Fruit fly (Drosophila melanogaster) whole organism, embryonic: ENCODE data around the gene CG12661.

ENCODE experiments used
- Aef1 ChIP-seq: fragments of 200-800 bp; sonication (Bioruptor generic); IDR thresholded peaks from 3 replicates; pipeline ENCODE4 v1.3.6; 2022; ENCODE audit warnings: missing biosample characterization, missing genetic modification characterization
- Antp ChIP-seq: fragments of 200-800 bp; sonication (Bioruptor generic); optimal IDR thresholded peaks from 3 replicates; lab custom pipeline; 2016; ENCODE audit warnings: missing biosample characterization, missing genetic modification characterization
- CG10209 ChIP-seq: fragments of 200-800 bp; sonication (Bioruptor generic); optimal IDR thresholded peaks from 3 replicates; lab custom pipeline; 2017; ENCODE audit warnings: missing biosample characterization, mild to moderate bottlenecking, missing genetic modification characterization, missing genetic modification reagents
- CG14014 ChIP-seq: fragments of 200-800 bp; sonication (Bioruptor generic); IDR thresholded peaks from 2 replicates; pipeline ENCODE4 v1.3.6; 2022; ENCODE audit warnings: missing biosample characterization, missing genetic modification characterization
- CG14441 ChIP-seq: fragments of 200-800 bp; sonication (Bioruptor generic); IDR thresholded peaks from 2 replicates; pipeline ENCODE4 v1.3.6; 2022; ENCODE audit warnings: missing biosample characterization, missing genetic modification characterization
- CG15073 ChIP-seq: fragments of 200-800 bp; sonication (Bioruptor generic); optimal IDR thresholded peaks from 2 replicates; lab custom pipeline; 2016; ENCODE audit warnings: missing biosample characterization, missing genetic modification characterization
- CG16815 ChIP-seq: fragments of 200-800 bp; sonication (Bioruptor generic); optimal IDR thresholded peaks from 3 replicates; lab custom pipeline; 2017; ENCODE audit warnings: missing biosample characterization, mild to moderate bottlenecking, missing genetic modification characterization
- CG18599 ChIP-seq: fragments of 200-800 bp; sonication (Bioruptor generic); optimal IDR thresholded peaks from 3 replicates; lab custom pipeline; 2017; ENCODE audit warnings: missing biosample characterization, missing genetic modification characterization, mild to moderate bottlenecking, moderate library complexity, missing genetic modification reagents
- CG2202 ChIP-seq: fragments of 200-800 bp; sonication (Bioruptor generic); optimal IDR thresholded peaks from 2 replicates; lab custom pipeline; 2018; ENCODE audit warnings: missing biosample characterization, mild to moderate bottlenecking, missing genetic modification characterization
- CG2889 ChIP-seq: fragments of 200-800 bp; sonication (Bioruptor generic); IDR thresholded peaks from 3 replicates; pipeline ENCODE4 v1.3.6; 2022; ENCODE audit warnings: missing biosample characterization, missing genetic modification characterization
- CG31224 ChIP-seq: fragments of 200-800 bp; sonication (Bioruptor generic); IDR thresholded peaks from 2 replicates; pipeline ENCODE4 v1.3.6; 2022; ENCODE audit warnings: missing biosample characterization, missing genetic modification characterization
- CG32772 ChIP-seq: fragments of 200-800 bp; sonication (Bioruptor generic); IDR thresholded peaks from 2 replicates; pipeline ENCODE4 v1.3.6; 2022; ENCODE audit warnings: missing biosample characterization, missing genetic modification characterization
- CG4360 ChIP-seq: fragments of 200-800 bp; sonication (Bioruptor generic); IDR thresholded peaks from 2 replicates; pipeline ENCODE4 v1.3.6; 2022; ENCODE audit warnings: missing biosample characterization, missing genetic modification characterization
- CG43689 ChIP-seq: fragments of 200-800 bp; sonication (Bioruptor generic); IDR thresholded peaks from 2 replicates; pipeline ENCODE4 v1.3.6; 2022; ENCODE audit warnings: missing biosample characterization, missing genetic modification characterization
- CG4707 ChIP-seq: fragments of 200-800 bp; sonication (Bioruptor generic); optimal IDR thresholded peaks from 2 replicates; lab custom pipeline; 2018; ENCODE audit warnings: missing biosample characterization, mild to moderate bottlenecking, missing genetic modification characterization, moderate library complexity
- CG5180 ChIP-seq: fragments of 200-800 bp; sonication (Bioruptor generic); optimal IDR thresholded peaks from 3 replicates; lab custom pipeline; 2017; ENCODE audit warnings: missing biosample characterization, missing genetic modification characterization, mild to moderate bottlenecking, moderate library complexity, missing genetic modification reagents
- CG5953 ChIP-seq: fragments of 200-800 bp; sonication (Bioruptor generic); IDR thresholded peaks from 2 replicates; pipeline ENCODE4 v1.3.6; 2022; ENCODE audit warnings: missing biosample characterization, missing genetic modification characterization
- CG6272 ChIP-seq: fragments of 200-800 bp; sonication (Bioruptor generic); IDR thresholded peaks from 2 replicates; pipeline ENCODE4 v1.3.6; 2022; ENCODE audit warnings: missing biosample characterization, missing genetic modification characterization
- CG8290 ChIP-seq, 3 experiments: fragments of 200-800 bp; sonication (Bioruptor generic); optimal IDR thresholded peaks; 2 replicates each; lab custom pipeline; 2016 to 2019; ENCODE audit warnings: missing biosample characterization in 3 of 3, missing genetic modification characterization in 3 of 3, mild to moderate bottlenecking in 2 of 3, moderate library complexity in 1 of 3
- CG8944 ChIP-seq: fragments of 200-800 bp; sonication (Bioruptor generic); optimal IDR thresholded peaks from 3 replicates; lab custom pipeline; 2016; ENCODE audit warnings: missing biosample characterization, missing genetic modification characterization
- CG9932 ChIP-seq: fragments of 200-800 bp; sonication (Bioruptor generic); IDR thresholded peaks from 2 replicates; pipeline ENCODE4 v1.3.6; 2022; ENCODE audit warnings: missing biosample characterization, missing genetic modification characterization
- Dip2 ChIP-seq: fragments of 200-800 bp; sonication (Bioruptor generic); IDR thresholded peaks from 2 replicates; pipeline ENCODE4 v1.3.6; 2022; ENCODE audit warnings: missing biosample characterization, missing genetic modification characterization
- Hr78 ChIP-seq, 2 experiments: fragments of 200-800 bp in 1 of 2; fragments of >200 bp in 1 of 2; sonication (Bioruptor generic) in 1 of 2; optimal IDR thresholded peaks; 2 replicates each; lab custom pipeline; 2017 to 2019; ENCODE audit warnings: missing biosample characterization in 2 of 2, missing genetic modification characterization in 2 of 2, mild to moderate bottlenecking in 1 of 2, moderate library complexity in 1 of 2
- MTF-1 ChIP-seq: fragments of 200-800 bp; sonication (Bioruptor generic); optimal IDR thresholded peaks from 2 replicates; lab custom pipeline; 2018; ENCODE audit warnings: missing biosample characterization, mild to moderate bottlenecking, missing genetic modification characterization, borderline replicate concordance
- Med ChIP-seq: fragments of 200-800 bp; sonication (Bioruptor generic); peaks from one replicate; lab custom pipeline; 2016; ENCODE audit warnings: missing biosample characterization, missing genetic modification characterization, mild to moderate bottlenecking, inconsistent platforms, moderate library complexity
- Meics ChIP-seq: fragments of 200-800 bp; sonication (Bioruptor generic); optimal IDR thresholded peaks from 2 replicates; lab custom pipeline; 2017; ENCODE audit warnings: missing biosample characterization, mild to moderate bottlenecking, missing genetic modification characterization
- NFAT ChIP-seq: fragments of 200-800 bp; sonication (Bioruptor generic); IDR thresholded peaks from 2 replicates; pipeline ENCODE4 v1.3.6; 2022; ENCODE audit warnings: missing biosample characterization, missing genetic modification characterization
- NK7.1 ChIP-seq: fragments of 200-800 bp; sonication (Bioruptor generic); optimal IDR thresholded peaks from 3 replicates; lab custom pipeline; 2016; ENCODE audit warnings: missing biosample characterization, missing genetic modification characterization
- Nf-YB ChIP-seq: fragments of 200-800 bp; sonication (Bioruptor generic); optimal IDR thresholded peaks from 3 replicates; lab custom pipeline; 2019; ENCODE audit warnings: missing biosample characterization, mild to moderate bottlenecking, missing genetic modification characterization, moderate library complexity
- Opbp ChIP-seq: fragments of 200-800 bp; sonication (Bioruptor generic); IDR thresholded peaks from 3 replicates; pipeline ENCODE4 v1.3.6; 2022; ENCODE audit warnings: missing biosample characterization, missing genetic modification characterization; ENCODE audit not compliant: partially characterized antibody
- Optix ChIP-seq: fragments of 200-800 bp; sonication (Bioruptor generic); IDR thresholded peaks from 3 replicates; pipeline ENCODE4 v1.3.6; 2022; ENCODE audit warnings: missing biosample characterization, missing genetic modification characterization
- Ptx1 ChIP-seq: fragments of 200-800 bp; sonication (Bioruptor generic); IDR thresholded peaks from 2 replicates; pipeline ENCODE4 v1.3.6; 2022; ENCODE audit warnings: missing biosample characterization, missing genetic modification characterization
- Rfx ChIP-seq: fragments of 200-800 bp; sonication (Bioruptor generic); IDR thresholded peaks from 2 replicates; pipeline ENCODE4 v1.3.6; 2022; ENCODE audit warnings: missing biosample characterization, missing genetic modification characterization
- Vsx1 ChIP-seq: fragments of 200-800 bp; sonication (Bioruptor generic); optimal IDR thresholded peaks from 2 replicates; lab custom pipeline; 2017; ENCODE audit warnings: missing biosample characterization, mild to moderate bottlenecking, missing genetic modification characterization, missing genetic modification reagents
- Xrp1 ChIP-seq: fragments of 200-800 bp; sonication (Bioruptor generic); IDR thresholded peaks from 2 replicates; pipeline ENCODE4 v1.3.6; 2022; ENCODE audit warnings: missing biosample characterization, missing genetic modification characterization
- corto ChIP-seq: fragments of 200-800 bp; sonication (Bioruptor generic); optimal IDR thresholded peaks from 2 replicates; lab custom pipeline; 2016; ENCODE audit warnings: missing biosample characterization, mild to moderate bottlenecking, missing genetic modification characterization, moderate library complexity
- crol ChIP-seq: fragments of 200-800 bp; sonication (Bioruptor generic); IDR thresholded peaks from 2 replicates; pipeline ENCODE4 v1.3.6; 2022; ENCODE audit warnings: missing biosample characterization, missing genetic modification characterization
- esg ChIP-seq: fragments of 200-800 bp; sonication (Bioruptor generic); conservative IDR thresholded peaks from 2 replicates; pipeline ENCODE4 v1.3.6; 2022; ENCODE audit warnings: missing biosample characterization, missing genetic modification characterization
- fd96Cb ChIP-seq: fragments of 200-800 bp; sonication (Bioruptor generic); optimal IDR thresholded peaks from 2 replicates; lab custom pipeline; 2018; ENCODE audit warnings: missing biosample characterization, mild to moderate bottlenecking, missing genetic modification characterization, moderate library complexity
- ftz-f1 ChIP-seq: fragments of 200-800 bp; sonication (Bioruptor generic); optimal IDR thresholded peaks from 2 replicates; lab custom pipeline; 2016; ENCODE audit warnings: missing biosample characterization, missing genetic modification characterization
- gro ChIP-seq: fragments of 200-800 bp; sonication (Bioruptor generic); optimal IDR thresholded peaks from 2 replicates; lab custom pipeline; 2016; ENCODE audit warnings: missing biosample characterization, missing genetic modification characterization
- lab ChIP-seq: fragments of 200-800 bp; sonication (Bioruptor generic); optimal IDR thresholded peaks from 3 replicates; lab custom pipeline; 2017; ENCODE audit warnings: missing biosample characterization, missing genetic modification characterization, mild to moderate bottlenecking, moderate library complexity, missing genetic modification reagents
- lilli ChIP-seq: fragments of 200-800 bp; sonication (Bioruptor generic); optimal IDR thresholded peaks from 3 replicates; lab custom pipeline; 2016; ENCODE audit warnings: missing biosample characterization, missing genetic modification characterization
- luna ChIP-seq: fragments of 200-800 bp; sonication (Bioruptor generic); optimal IDR thresholded peaks from 2 replicates; lab custom pipeline; 2016; ENCODE audit warnings: missing biosample characterization, missing genetic modification characterization
- pan ChIP-seq, 4 experiments: fragments of >200 bp in 3 of 4; fragments of 200-800 bp in 1 of 4; sonication (Bioruptor generic) in 1 of 4; optimal IDR thresholded peaks in 3 of 4; IDR thresholded peaks in 1 of 4; 2 replicates each; pipeline versions ENCODE4 v1.3.6 to Lab custom; 2017 to 2022; ENCODE audit warnings: missing biosample characterization in 2 of 4, missing genetic modification characterization in 2 of 4, mixed read lengths in 1 of 4
- pnt ChIP-seq: fragments of 200-800 bp; sonication (Bioruptor generic); optimal IDR thresholded peaks from 3 replicates; lab custom pipeline; 2016; ENCODE audit warnings: missing biosample characterization, missing genetic modification characterization
- rib ChIP-seq: fragments of 200-800 bp; sonication (Bioruptor generic); IDR thresholded peaks from 2 replicates; pipeline ENCODE4 v1.3.6; 2022; ENCODE audit warnings: missing biosample characterization, missing genetic modification characterization
- slbo ChIP-seq: fragments of 200-800 bp; sonication (Bioruptor generic); IDR thresholded peaks from 2 replicates; pipeline ENCODE4 v1.3.6; 2022; ENCODE audit warnings: missing biosample characterization, missing genetic modification characterization
- z ChIP-seq: fragments of 200-800 bp; sonication (Bioruptor generic); IDR thresholded peaks from 3 replicates; pipeline ENCODE4 v1.3.6; 2022; ENCODE audit warnings: missing biosample characterization, missing genetic modification characterization
- zfh1 ChIP-seq: fragments of 200-800 bp; sonication (Bioruptor generic); IDR thresholded peaks from 3 replicates; pipeline ENCODE4 v1.3.6; 2022; ENCODE audit warnings: missing biosample characterization, missing genetic modification characterization

The CG12661 gene

dm6 chrX:8883954-8884353 is 39.5 kb downstream of the CG12661 start:
- TF ChIP-seq lab (GFP tag; lab: Kevin White, UChicago): peak; percentile 40
- TF ChIP-seq CG6272 (GFP tag; lab: Robert Waterston, UW): no peak
- peak; percentile 24 for TF ChIP-seq CG10209 (GFP tag; lab: Kevin White, UChicago)
- no peak for TF ChIP-seq ftz-f1 (GFP tag; lab: Kevin White, UChicago)
- TF ChIP-seq CG15073 (GFP tag; lab: Kevin White, UChicago): no peak
- no peak for TF ChIP-seq CG5180
- TF ChIP-seq Med (GFP tag; lab: Kevin White, UChicago): peak; percentile 81
- TF ChIP-seq CG14441 (GFP tag; lab: Robert Waterston, UW): peak; percentile 39
- TF ChIP-seq lilli (GFP tag; lab: Kevin White, UChicago): no peak
- no peak for TF ChIP-seq pnt (GFP tag; lab: Kevin White, UChicago)
- no peak for TF ChIP-seq z (GFP tag; lab: Robert Waterston, UW)
- no peak for TF ChIP-seq rib (GFP tag; lab: Robert Waterston, UW)
- TF ChIP-seq CG43689 (GFP tag; lab: Robert Waterston, UW): no peak
- TF ChIP-seq Meics: peak; percentile 7
- TF ChIP-seq Xrp1 (GFP tag; lab: Robert Waterston, UW): 0 out of 2 replicates have a peak, but pooled peaks have one; percentile 11
- TF ChIP-seq CG31224: 0 out of 2 replicates have a peak, but pooled peaks have one; percentile 12
- peak; percentile 48; the same call in 1 of the 2 replicates for TF ChIP-seq CG14014
- no peak for TF ChIP-seq MTF-1 (GFP tag; lab: Kevin White, UChicago)
- no peak for TF ChIP-seq fd96Cb (tag; lab: Kevin White, UChicago)
- no peak for TF ChIP-seq Hr78 (GFP tag; optimal IDR thresholded peaks at IDR 0.05; lab: Kevin White, UChicago)
- TF ChIP-seq Nf-YB (GFP tag; lab: Kevin White, UChicago): no peak
- peak; percentile 16 for TF ChIP-seq gro (GFP tag; lab: Kevin White, UChicago)
- peak; percentile 4 for TF ChIP-seq Antp (GFP tag; lab: Kevin White, UChicago)
- peak; percentile 28 for TF ChIP-seq CG18599 (GFP tag; lab: Kevin White, UChicago)
- no peak for TF ChIP-seq luna (GFP tag; lab: Kevin White, UChicago)
- TF ChIP-seq NFAT: peak; percentile 44; the same call in 1 of the 2 replicates
- no peak for TF ChIP-seq Dip2 (GFP tag; lab: Robert Waterston, UW)
- 0 out of 3 replicates have a peak, but pooled peaks have one; percentile 21 for TF ChIP-seq Aef1
- peak; percentile 32; the same call in 1 of the 2 replicates for TF ChIP-seq Ptx1
- TF ChIP-seq CG5953 (GFP tag; lab: Robert Waterston, UW): no peak
- TF ChIP-seq Vsx1 (GFP tag; lab: Kevin White, UChicago): no peak
- TF ChIP-seq NK7.1 (GFP tag; lab: Kevin White, UChicago): no peak
- peak; percentile 69 for TF ChIP-seq Rfx (GFP tag; lab: Robert Waterston, UW)
- TF ChIP-seq zfh1 (GFP tag; lab: Robert Waterston, UW): 0 out of 3 replicates have a peak, but pooled peaks have one; percentile 44
- TF ChIP-seq crol (GFP tag; lab: Robert Waterston, UW): peak; percentile 79
- TF ChIP-seq esg (GFP tag; lab: Robert Waterston, UW): no peak
- 0 out of 2 replicates have a peak, but pooled peaks have one; percentile 35 for TF ChIP-seq CG32772
- no peak for TF ChIP-seq CG2889 (GFP tag; lab: Robert Waterston, UW)
- TF ChIP-seq CG9932 (GFP tag; lab: Robert Waterston, UW): peak; percentile 60
- no peak for TF ChIP-seq Opbp
- TF ChIP-seq CG4707: peak; percentile 66
- peak; percentile 71 for TF ChIP-seq slbo (GFP tag; lab: Robert Waterston, UW)
- TF ChIP-seq CG16815: no peak
- peak; percentile 17 for TF ChIP-seq CG8944 (GFP tag; lab: Kevin White, UChicago)
- TF ChIP-seq CG8290 (GFP tag; optimal IDR thresholded peaks at IDR 0.05; lab: Kevin White, UChicago): no peak
- peak in 1 of 2 experiments; percentile 46 for TF ChIP-seq CG8290 (tag; optimal IDR thresholded peaks at IDR 0.05; lab: Kevin White, UChicago)
- TF ChIP-seq CG2202 (tag; lab: Kevin White, UChicago): no peak
- peak; percentile 34; the same call in 1 of the 3 replicates for TF ChIP-seq Optix
- no peak for TF ChIP-seq pan (optimal IDR thresholded peaks at IDR 0.05; lab: Kevin White, UChicago)
- peak in 1 of 2 experiments; percentile 51 for TF ChIP-seq pan (GFP tag; optimal IDR thresholded peaks at IDR 0.05 in 1 of 2, IDR thresholded peaks at IDR 0.05 in 1 of 2)
- no peak for TF ChIP-seq corto (GFP tag; lab: Kevin White, UChicago)
- no peak for TF ChIP-seq CG4360 (GFP tag; lab: Robert Waterston, UW)
